Worm (Caenorhabditis elegans) whole organism, L3 larva: ENCODE results near the gene R06F6.8.

Source experiments
- R02D3.7 ChIP-seq: fragments of 150-350 bp; optimal IDR thresholded peaks from 2 replicates; lab custom pipeline; 2014; ENCODE audit warnings: missing biosample characterization, missing genetic modification characterization
- ZK546.5 ChIP-seq: sonication (generic microtip); optimal IDR thresholded peaks from 2 replicates; lab custom pipeline; 2017; ENCODE audit warnings: missing biosample characterization, missing genetic modification characterization
- ama-1 ChIP-seq: fragments of 150-350 bp; optimal IDR thresholded peaks from 2 replicates; lab custom pipeline; 2018
- ceh-16 ChIP-seq: sonication (generic microtip); optimal IDR thresholded peaks from 2 replicates; lab custom pipeline; 2017; ENCODE audit warnings: missing biosample characterization, missing genetic modification characterization
- ceh-28 ChIP-seq: fragments of 150-350 bp; optimal IDR thresholded peaks from 2 replicates; lab custom pipeline; 2014; ENCODE audit warnings: missing biosample characterization, missing genetic modification reagents, missing genetic modification characterization
- ceh-82 ChIP-seq: fragments of 150-350 bp; optimal IDR thresholded peaks from 2 replicates; lab custom pipeline; 2014; ENCODE audit warnings: missing biosample characterization, missing genetic modification characterization
- ceh-9 ChIP-seq: sonication (generic microtip); optimal IDR thresholded peaks from 2 replicates; lab custom pipeline; 2018; ENCODE audit warnings: missing biosample characterization, missing genetic modification characterization
- daf-12 ChIP-seq: fragments of 150-350 bp; optimal IDR thresholded peaks from 2 replicates; lab custom pipeline; 2014; ENCODE audit warnings: missing biosample characterization, missing genetic modification reagents, missing genetic modification characterization
- egl-27 ChIP-seq: sonication (generic microtip); optimal IDR thresholded peaks from 4 replicates; lab custom pipeline; 2017; ENCODE audit warnings: missing biosample characterization, missing genetic modification reagents, missing genetic modification characterization
- egl-5 ChIP-seq: fragments of 150-350 bp; optimal IDR thresholded peaks from 2 replicates; lab custom pipeline; 2017; ENCODE audit warnings: missing biosample characterization, missing genetic modification reagents, missing genetic modification characterization, inconsistent platforms
- elt-2 ChIP-seq: sonication (generic microtip); optimal IDR thresholded peaks from 2 replicates; lab custom pipeline; 2016; ENCODE audit warnings: missing genetic modification reagents, mild to moderate bottlenecking, missing genetic modification characterization, missing compliant biosample characterization
- eor-1 ChIP-seq, 2 experiments: fragments of 150-350 bp; optimal IDR thresholded peaks; 2 replicates each; lab custom pipeline; 2014 to 2018; ENCODE audit warnings: missing biosample characterization in 2 of 2, missing genetic modification characterization in 2 of 2
- fos-1 ChIP-seq: fragments of 150-350 bp; optimal IDR thresholded peaks from 2 replicates; lab custom pipeline; 2014; ENCODE audit warnings: missing biosample characterization, missing genetic modification characterization
- hmg-11 ChIP-seq: sonication (generic microtip); optimal IDR thresholded peaks from 2 replicates; lab custom pipeline; 2016; ENCODE audit warnings: missing genetic modification characterization, missing compliant biosample characterization
- jun-1 ChIP-seq: fragments of 150-350 bp; optimal IDR thresholded peaks from 2 replicates; lab custom pipeline; 2014; ENCODE audit warnings: missing biosample characterization, missing genetic modification reagents, missing genetic modification characterization
- lin-15B ChIP-seq: fragments of 150-350 bp; optimal IDR thresholded peaks from 2 replicates; lab custom pipeline; 2014; ENCODE audit warnings: missing biosample characterization, missing genetic modification characterization
- lin-39 ChIP-seq: fragments of 150-350 bp; optimal IDR thresholded peaks from 2 replicates; lab custom pipeline; 2018; ENCODE audit warnings: missing biosample characterization, missing genetic modification reagents, missing genetic modification characterization
- lsy-12 ChIP-seq: sonication (generic microtip); optimal IDR thresholded peaks from 2 replicates; lab custom pipeline; 2016; ENCODE audit warnings: mild to moderate bottlenecking, missing genetic modification characterization, missing compliant biosample characterization
- mml-1 ChIP-seq: fragments of 150-350 bp; sonication (generic microtip); optimal IDR thresholded peaks from 3 replicates; lab custom pipeline; 2014; ENCODE audit warnings: missing biosample characterization, missing genetic modification characterization
- nfya-1 ChIP-seq: sonication (generic microtip); optimal IDR thresholded peaks from 2 replicates; lab custom pipeline; 2017; ENCODE audit warnings: missing genetic modification characterization, mild to moderate bottlenecking, missing compliant biosample characterization, antibody characterized with exemption, moderate library complexity; ENCODE audit not compliant: insufficient read depth
- nhr-11 ChIP-seq: fragments of 150-350 bp; optimal IDR thresholded peaks from 2 replicates; lab custom pipeline; 2014; ENCODE audit warnings: missing biosample characterization, missing genetic modification characterization
- nhr-23 ChIP-seq: fragments of 150-350 bp; optimal IDR thresholded peaks from 2 replicates; lab custom pipeline; 2014; ENCODE audit warnings: missing biosample characterization, missing genetic modification reagents, missing genetic modification characterization
- nhr-237 ChIP-seq: fragments of 150-350 bp; optimal IDR thresholded peaks from 2 replicates; lab custom pipeline; 2014; ENCODE audit warnings: missing biosample characterization, missing genetic modification characterization
- nhr-25 ChIP-seq: sonication (generic microtip); optimal IDR thresholded peaks from 2 replicates; lab custom pipeline; 2017; ENCODE audit warnings: missing biosample characterization, missing genetic modification characterization
- nhr-43 ChIP-seq: sonication (generic microtip); optimal IDR thresholded peaks from 2 replicates; lab custom pipeline; 2016; ENCODE audit warnings: mild to moderate bottlenecking, missing genetic modification characterization, missing compliant biosample characterization; ENCODE audit not compliant: poor library complexity, severe bottlenecking
- nhr-76 ChIP-seq: fragments of 150-350 bp; sonication (generic microtip); optimal IDR thresholded peaks from 5 replicates; lab custom pipeline; 2014; ENCODE audit warnings: missing biosample characterization, missing genetic modification characterization
- nhr-77 ChIP-seq: fragments of 150-350 bp; optimal IDR thresholded peaks from 2 replicates; lab custom pipeline; 2014; ENCODE audit warnings: missing biosample characterization, missing genetic modification characterization
- pha-4 ChIP-seq: fragments of 150-350 bp; optimal IDR thresholded peaks from 2 replicates; lab custom pipeline; 2014; ENCODE audit warnings: missing biosample characterization, missing genetic modification reagents, missing genetic modification characterization
- pqm-1 ChIP-seq: fragments of 150-350 bp; optimal IDR thresholded peaks from 2 replicates; lab custom pipeline; 2017; ENCODE audit warnings: missing biosample characterization, missing genetic modification characterization, inconsistent platforms
- sea-2 ChIP-seq: fragments of 150-350 bp; sonication (generic microtip); optimal IDR thresholded peaks from 4 replicates; lab custom pipeline; 2014; ENCODE audit warnings: missing biosample characterization, missing genetic modification reagents, missing genetic modification characterization
- skn-1 ChIP-seq: fragments of 150-350 bp; optimal IDR thresholded peaks from 2 replicates; lab custom pipeline; 2014; ENCODE audit warnings: missing biosample characterization, missing genetic modification characterization
- snpc-4 ChIP-seq: fragments of 150-350 bp; optimal IDR thresholded peaks from 2 replicates; lab custom pipeline; 2014; ENCODE audit warnings: missing biosample characterization, missing genetic modification characterization
- tbx-2 ChIP-seq: sonication (generic microtip); optimal IDR thresholded peaks from 2 replicates; lab custom pipeline; 2016; ENCODE audit warnings: mild to moderate bottlenecking, missing genetic modification characterization, missing compliant biosample characterization
- unc-39 ChIP-seq: sonication (generic microtip); optimal IDR thresholded peaks from 4 replicates; lab custom pipeline; 2017; ENCODE audit warnings: missing biosample characterization, missing genetic modification characterization
- unc-62 ChIP-seq: fragments of 150-350 bp; sonication (generic microtip); optimal IDR thresholded peaks from 4 replicates; lab custom pipeline; 2014; ENCODE audit warnings: missing biosample characterization, missing genetic modification reagents, missing genetic modification characterization
- zag-1 ChIP-seq: fragments of 150-350 bp; optimal IDR thresholded peaks from 2 replicates; lab custom pipeline; 2014; ENCODE audit warnings: missing biosample characterization, missing genetic modification characterization

R06F6.8 gene

ce11 chrII:10804907-10805306, 14.9 kb downstream of the R06F6.8 start:
- TF ChIP-seq eor-1 (tag; optimal IDR thresholded peaks at IDR 0.05; lab: Kevin White, UChicago) = no peak
- TF ChIP-seq nfya-1 (tag; lab: Kevin White, UChicago) = peak; percentile 60

ce11 chrII:10804442-10804841, 15.3 kb downstream of the R06F6.8 start:
- TF ChIP-seq zag-1 (no peak), ZK546.5 (tag; lab: Kevin White, UChicago) (no peak), ceh-16 (tag; lab: Kevin White, UChicago) (peak; percentile 9), lin-39 (tag; lab: Kevin White, UChicago) (no peak), eor-1 (tag; optimal IDR thresholded peaks at IDR 0.05; lab: Kevin White, UChicago) (no peak), ama-1 (no peak), ceh-9 (tag; lab: Kevin White, UChicago) (no peak)

- TF ChIP-seq egl-27 (tag; lab: Kevin White, UChicago) (no peak), mml-1 (tag; lab: Kevin White, UChicago) (no peak), nfya-1 (tag; lab: Kevin White, UChicago) (peak; percentile 4)
These were observed 19.6 kb downstream of the R06F6.8 start for ce11 chrII:10800209-10800608.

- TF ChIP-seq ceh-28 (tag; lab: Kevin White, UChicago) (peak; percentile 58), lsy-12 (no peak), ceh-9 (tag; lab: Kevin White, UChicago) (no peak), nhr-11 (tag; lab: Kevin White, UChicago) (peak; percentile 8), pqm-1 (tag; lab: Kevin White, UChicago) (no peak), hmg-11 (tag; lab: Kevin White, UChicago) (peak; percentile 33), unc-39 (tag; lab: Kevin White, UChicago) (no peak), egl-5 (tag; lab: Kevin White, UChicago) (no peak), nhr-76 (tag; lab: Kevin White, UChicago) (no peak), skn-1 (peak; percentile 50), jun-1 (tag; lab: Kevin White, UChicago) (no peak), lin-15B (tag; lab: Kevin White, UChicago) (peak; percentile 59), nhr-25 (tag; lab: Kevin White, UChicago) (peak; percentile 21), R02D3.7 (tag; lab: Kevin White, UChicago) (peak; percentile 55), nhr-43 (tag; lab: Kevin White, UChicago) (no peak), ceh-82 (tag; lab: Kevin White, UChicago) (no peak), snpc-4 (tag; lab: Kevin White, UChicago) (peak; percentile 40), elt-2 (tag; lab: Kevin White, UChicago) (peak; percentile 17), nhr-23 (tag; lab: Kevin White, UChicago) (peak; percentile 79), nfya-1 (tag; lab: Kevin White, UChicago) (peak; percentile 69), sea-2 (GFP tag; lab: Kevin White, UChicago) (no peak), pha-4 (tag; lab: Kevin White, UChicago) (peak; percentile 82), daf-12 (no peak), nhr-237 (tag; lab: Kevin White, UChicago) (no peak), tbx-2 (tag; lab: Kevin White, UChicago) (no peak)
These were observed 21.3 kb downstream of the R06F6.8 start, which contains the start of gene npp-19 for ce11 chrII:10798429-10798893. Gene npp-19, minus strand, starts transcription at chrII:10798479.

- TF ChIP-seq nfya-1 (tag; lab: Kevin White, UChicago) (no peak), unc-62 (no peak), unc-39 (tag; lab: Kevin White, UChicago) (no peak), pha-4 (tag; lab: Kevin White, UChicago) (no peak), fos-1 (tag; lab: Kevin White, UChicago) (no peak), nhr-77 (tag; lab: Kevin White, UChicago) (no peak), zag-1 (no peak), nhr-237 (tag; lab: Kevin White, UChicago) (no peak), ceh-82 (tag; lab: Kevin White, UChicago) (no peak), hmg-11 (tag; lab: Kevin White, UChicago) (no peak), egl-27 (tag; lab: Kevin White, UChicago) (no peak), daf-12 (no peak)
These were observed 23.6 kb downstream of the R06F6.8 start, which contains the start of gene set-14 for ce11 chrII:10796194-10796593. Gene set-14, minus strand, starts transcription at chrII:10796294.
